Fruit fly (Drosophila melanogaster) whole organism: ENCODE results near the gene CG5096.

ENCODE experiments used
- CG8478 ChIP-seq: fragments of >200 bp; optimal IDR thresholded peaks from 2 replicates; lab custom pipeline; 2018; ENCODE audit warnings: inconsistent platforms
- Dll ChIP-seq: fragments of >200 bp; optimal IDR thresholded peaks from 2 replicates; lab custom pipeline; 2017
- EcR ChIP-seq, 2 experiments: fragments of >200 bp; optimal IDR thresholded peaks; 2 replicates each; lab custom pipeline; 2017; ENCODE audit warnings: missing biosample characterization in 2 of 2, missing genetic modification characterization in 2 of 2, missing genetic modification reagents in 2 of 2
- pan ChIP-seq: fragments of >200 bp; optimal IDR thresholded peaks from 2 replicates; lab custom pipeline; 2017
- psq ChIP-seq: fragments of >200 bp; optimal IDR thresholded peaks from 2 replicates; lab custom pipeline; 2017

dm6 chr2L:10364229-10364628 is 17.8 kb upstream of the CG5096 start, which contains the start of gene lft:
- TF ChIP-seq Dll (lab: Kevin White, UChicago) (no peak), psq (lab: Kevin White, UChicago) (no peak), CG8478 (no peak), EcR (GFP tag; optimal IDR thresholded peaks at IDR 0.05; lab: Kevin White, UChicago) (no peak), pan (lab: Kevin White, UChicago) (no peak)
